Worm (Caenorhabditis elegans) whole organism, mixed stage, embryonic: ENCODE results near the gene B0432.9.
A peak's percentile ranks its signal among the peaks of the same experiment; 100 is the strongest.

ENCODE experiments used
- blmp-1 ChIP-seq: fragments of 150-350 bp; optimal IDR thresholded peaks from 2 replicates; lab custom pipeline; 2014; ENCODE audit warnings: missing biosample characterization, missing genetic modification characterization
- ceh-39 ChIP-seq: fragments of 150-350 bp; optimal IDR thresholded peaks from 2 replicates; lab custom pipeline; 2014; ENCODE audit warnings: missing biosample characterization, missing genetic modification characterization
- ceh-43 ChIP-seq: fragments of 200-800 bp; sonication (Bioruptor generic); optimal IDR thresholded peaks from 2 replicates; lab custom pipeline; 2018; ENCODE audit warnings: mild to moderate bottlenecking, missing genetic modification characterization, moderate library complexity, missing compliant biosample characterization
- ceh-83 ChIP-seq: fragments of 200-800 bp; sonication (Bioruptor generic); optimal IDR thresholded peaks from 2 replicates; lab custom pipeline; 2018; ENCODE audit warnings: mild to moderate bottlenecking, missing genetic modification characterization, missing compliant biosample characterization
- ces-1 ChIP-seq: fragments of 150-350 bp; optimal IDR thresholded peaks from 2 replicates; lab custom pipeline; 2014; ENCODE audit warnings: missing biosample characterization, missing genetic modification reagents, missing genetic modification characterization
- cnd-1 ChIP-seq: fragments of 200-800 bp; sonication (Bioruptor generic); optimal IDR thresholded peaks from 2 replicates; lab custom pipeline; 2018; ENCODE audit warnings: mild to moderate bottlenecking, missing genetic modification characterization, missing compliant biosample characterization
- elt-1 ChIP-seq: sonication (generic microtip); optimal IDR thresholded peaks from 2 replicates; lab custom pipeline; 2017; ENCODE audit warnings: missing genetic modification characterization, mild to moderate bottlenecking, missing compliant biosample characterization, antibody characterized with exemption, moderate library complexity, borderline replicate concordance; ENCODE audit not compliant: insufficient read depth
- elt-3 ChIP-seq: fragments of 150-350 bp; optimal IDR thresholded peaks from 2 replicates; lab custom pipeline; 2014; ENCODE audit warnings: missing biosample characterization, missing genetic modification characterization
- flh-1 ChIP-seq: fragments of 200-800 bp; sonication (Bioruptor generic); optimal IDR thresholded peaks from 2 replicates; lab custom pipeline; 2018; ENCODE audit warnings: mild to moderate bottlenecking, missing genetic modification characterization, moderate library complexity, missing compliant biosample characterization
- ham-2 ChIP-seq: fragments of 200-800 bp; sonication (Bioruptor generic); optimal IDR thresholded peaks from 2 replicates; lab custom pipeline; 2018; ENCODE audit warnings: mild to moderate bottlenecking, missing genetic modification characterization, missing compliant biosample characterization
- hlh-1 ChIP-seq: fragments of 150-350 bp; optimal IDR thresholded peaks from 2 replicates; lab custom pipeline; 2014; ENCODE audit warnings: missing biosample characterization, missing genetic modification reagents, missing genetic modification characterization
- lin-13 ChIP-seq: fragments of 150-350 bp; optimal IDR thresholded peaks from 2 replicates; lab custom pipeline; 2014; ENCODE audit warnings: missing biosample characterization, missing genetic modification characterization
- lin-32 ChIP-seq: fragments of 200-800 bp; sonication (Bioruptor generic); optimal IDR thresholded peaks from 2 replicates; lab custom pipeline; 2018; ENCODE audit warnings: mild to moderate bottlenecking, missing genetic modification characterization, missing compliant biosample characterization
- lsy-2 ChIP-seq: fragments of 150-350 bp; optimal IDR thresholded peaks from 2 replicates; lab custom pipeline; 2014; ENCODE audit warnings: missing biosample characterization, missing genetic modification characterization
- mls-2 ChIP-seq: sonication (generic microtip); optimal IDR thresholded peaks from 2 replicates; lab custom pipeline; 2016; ENCODE audit warnings: mild to moderate bottlenecking, missing genetic modification characterization, moderate library complexity, missing compliant biosample characterization
- nhr-12 ChIP-seq: fragments of 150-350 bp; optimal IDR thresholded peaks from 2 replicates; lab custom pipeline; 2014; ENCODE audit warnings: missing biosample characterization, missing genetic modification characterization
- nhr-237 ChIP-seq: fragments of 150-350 bp; optimal IDR thresholded peaks from 2 replicates; lab custom pipeline; 2014; ENCODE audit warnings: missing biosample characterization, missing genetic modification characterization
- nhr-28 ChIP-seq: fragments of 150-350 bp; optimal IDR thresholded peaks from 2 replicates; lab custom pipeline; 2014; ENCODE audit warnings: missing biosample characterization, missing genetic modification characterization
- nhr-76 ChIP-seq: sonication (generic microtip); optimal IDR thresholded peaks from 2 replicates; lab custom pipeline; 2017; ENCODE audit warnings: missing biosample characterization, missing genetic modification characterization
- pha-4 ChIP-seq: fragments of 150-350 bp; optimal IDR thresholded peaks from 2 replicates; lab custom pipeline; 2018; ENCODE audit warnings: missing biosample characterization, missing genetic modification reagents, missing genetic modification characterization
- sem-2 ChIP-seq: fragments of 200-800 bp; sonication (Bioruptor generic); optimal IDR thresholded peaks from 2 replicates; lab custom pipeline; 2018; ENCODE audit warnings: mild to moderate bottlenecking, missing genetic modification characterization, missing compliant biosample characterization
- snpc-4 ChIP-seq: fragments of 150-350 bp; optimal IDR thresholded peaks from 2 replicates; lab custom pipeline; 2014; ENCODE audit warnings: missing biosample characterization, missing genetic modification characterization
- sptf-1 ChIP-seq: sonication (generic microtip); optimal IDR thresholded peaks from 2 replicates; lab custom pipeline; 2017; ENCODE audit warnings: mild to moderate bottlenecking, missing genetic modification characterization, moderate library complexity, missing compliant biosample characterization
- unc-120 ChIP-seq: sonication (generic microtip); optimal IDR thresholded peaks from 2 replicates; lab custom pipeline; 2017; ENCODE audit warnings: missing genetic modification characterization, missing compliant biosample characterization; ENCODE audit not compliant: poor library complexity, severe bottlenecking
- unc-39 ChIP-seq: fragments of 150-350 bp; optimal IDR thresholded peaks from 2 replicates; lab custom pipeline; 2014; ENCODE audit warnings: missing biosample characterization, missing genetic modification characterization
- unc-62 ChIP-seq: fragments of 150-350 bp; optimal IDR thresholded peaks from 2 replicates; lab custom pipeline; 2014; ENCODE audit warnings: missing biosample characterization, missing genetic modification reagents, missing genetic modification characterization
- zip-8 ChIP-seq: fragments of 150-350 bp; optimal IDR thresholded peaks from 2 replicates; lab custom pipeline; 2014; ENCODE audit warnings: missing biosample characterization, missing genetic modification characterization
- ztf-11 ChIP-seq: fragments of 150-350 bp; optimal IDR thresholded peaks from 2 replicates; lab custom pipeline; 2014; ENCODE audit warnings: missing biosample characterization, missing genetic modification characterization

B0432.9 gene

ce11 chrII:303927-304711, 20.6 kb upstream of the B0432.9 start:
- TF ChIP-seq blmp-1 (tag; lab: Kevin White, UChicago) (no peak), zip-8 (tag; lab: Kevin White, UChicago) (no peak), nhr-28 (tag; lab: Kevin White, UChicago) (no peak), ceh-39 (tag; lab: Kevin White, UChicago) (no peak), ztf-11 (tag; lab: Kevin White, UChicago) (no peak), nhr-12 (tag; lab: Kevin White, UChicago) (no peak), mls-2 (tag; lab: Kevin White, UChicago) (no peak), pha-4 (tag; lab: Kevin White, UChicago) (no peak), unc-120 (tag; lab: Kevin White, UChicago) (no peak), nhr-76 (tag; lab: Kevin White, UChicago) (no peak), lin-13 (tag; lab: Kevin White, UChicago) (no peak)

- TF ChIP-seq blmp-1 (tag; lab: Kevin White, UChicago) (peak; percentile 95), unc-120 (tag; lab: Kevin White, UChicago) (no peak), unc-62 (GFP tag; lab: Kevin White, UChicago) (peak; percentile 40), ceh-83 (GFP tag; lab: Kevin White, UChicago) (no peak)
- TF ChIP-seq, all 35 proteins: peak for 2
These were observed 17.7 kb upstream of the B0432.9 start, which contains the start of gene K01A2.5 for ce11 chrII:300977-301772. Gene K01A2.5 (plus strand): TSS chrII:301273.

ce11 chrII:299684-300083, 16.2 kb upstream of the B0432.9 start, which contains the start of gene K01A2.6:
Gene K01A2.6 (plus strand): TSS chrII:299984.
- TF ChIP-seq elt-1 (tag; lab: Kevin White, UChicago) (no peak), unc-39 (no peak), mls-2 (tag; lab: Kevin White, UChicago) (no peak), snpc-4 (tag; lab: Kevin White, UChicago) (no peak), unc-62 (GFP tag; lab: Kevin White, UChicago) (no peak), pha-4 (tag; lab: Kevin White, UChicago) (no peak), lin-32 (GFP tag; lab: Kevin White, UChicago) (no peak), lsy-2 (tag; lab: Kevin White, UChicago) (no peak), nhr-28 (tag; lab: Kevin White, UChicago) (no peak), nhr-12 (tag; lab: Kevin White, UChicago) (no peak), ces-1 (GFP tag; lab: Kevin White, UChicago) (no peak), cnd-1 (no peak), sem-2 (no peak), ham-2 (GFP tag; lab: Kevin White, UChicago) (no peak), elt-3 (no peak)

ce11 chrII:296911-297440, 13.5 kb upstream of the B0432.9 start, which contains the start of the genes clec-117 and B0432.1:
Gene clec-117 (minus strand): TSS chrII:297011.
Gene B0432.1 (plus strand): TSS chrII:297390.
- no peak for TF ChIP-seq elt-3
- no peak for TF ChIP-seq nhr-237 (tag; lab: Kevin White, UChicago)
- TF ChIP-seq ceh-83 (GFP tag; lab: Kevin White, UChicago) = no peak
- no peak for TF ChIP-seq flh-1 (GFP tag; lab: Kevin White, UChicago)
- TF ChIP-seq hlh-1 (tag; lab: Kevin White, UChicago) = no peak
- no peak for TF ChIP-seq snpc-4 (tag; lab: Kevin White, UChicago)
- TF ChIP-seq nhr-76 (tag; lab: Kevin White, UChicago) = no peak
- no peak for TF ChIP-seq zip-8 (tag; lab: Kevin White, UChicago)
- TF ChIP-seq sptf-1 (tag; lab: Kevin White, UChicago) = no peak
- no peak for TF ChIP-seq ceh-43 (GFP tag; lab: Kevin White, UChicago)
- TF ChIP-seq nhr-12 (tag; lab: Kevin White, UChicago) = no peak
- TF ChIP-seq sem-2 = no peak
- TF ChIP-seq cnd-1 = no peak
- no peak for TF ChIP-seq unc-39
- no peak for TF ChIP-seq elt-1 (tag; lab: Kevin White, UChicago)
- TF ChIP-seq ces-1 (GFP tag; lab: Kevin White, UChicago) = no peak
- TF ChIP-seq pha-4 (tag; lab: Kevin White, UChicago) = no peak
